Worm (Caenorhabditis elegans) whole organism, dauer: Measurements from ENCODE around the gene thn-6.
"Not testable (repeated sequence)": the region's sequence is repeated elsewhere in the genome, so short reads cannot be mapped to it uniquely, and the experiment has no call there.

ENCODE experiments used
- unc-62 ChIP-seq: sonication (generic microtip); optimal IDR thresholded peaks from 2 replicates; lab custom pipeline; 2017; ENCODE audit warnings: missing biosample characterization, missing genetic modification reagents, missing genetic modification characterization

thn-6 gene

DNA sequence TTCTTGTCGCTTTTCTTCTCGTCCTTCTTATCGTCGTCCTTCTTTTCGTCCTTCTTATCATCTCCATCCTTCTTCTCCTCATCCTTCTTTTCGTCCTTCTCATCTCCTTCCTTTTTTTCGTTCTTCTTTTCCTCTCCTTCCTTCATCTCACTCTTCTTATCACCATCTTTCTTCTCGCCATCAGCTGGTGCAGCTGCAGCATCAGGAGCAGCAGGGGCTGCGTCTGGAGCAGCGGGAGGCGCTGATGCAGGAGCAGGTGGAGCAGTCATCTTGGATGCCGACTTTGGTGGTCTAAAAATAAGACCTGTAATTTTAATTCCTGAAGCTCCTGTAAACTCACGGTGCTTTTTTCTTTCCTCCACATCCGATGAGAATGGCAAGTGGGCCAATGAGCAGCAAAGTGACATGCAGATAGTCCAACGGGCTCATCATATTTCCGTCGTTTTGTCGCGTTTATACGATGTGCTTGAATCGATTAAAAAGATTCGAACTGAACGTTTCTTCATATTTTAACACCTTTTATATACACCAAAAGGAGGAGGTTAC lies 3.4 kb upstream of the thn-6 start, which contains the start of gene cylc-1:
cylc-1 (minus strand) TSS at position 496 of the 546 bp plus-strand sequence.
- not testable (repeated sequence) for TF ChIP-seq unc-62 (GFP tag; lab: Kevin White, UChicago)

DNA sequence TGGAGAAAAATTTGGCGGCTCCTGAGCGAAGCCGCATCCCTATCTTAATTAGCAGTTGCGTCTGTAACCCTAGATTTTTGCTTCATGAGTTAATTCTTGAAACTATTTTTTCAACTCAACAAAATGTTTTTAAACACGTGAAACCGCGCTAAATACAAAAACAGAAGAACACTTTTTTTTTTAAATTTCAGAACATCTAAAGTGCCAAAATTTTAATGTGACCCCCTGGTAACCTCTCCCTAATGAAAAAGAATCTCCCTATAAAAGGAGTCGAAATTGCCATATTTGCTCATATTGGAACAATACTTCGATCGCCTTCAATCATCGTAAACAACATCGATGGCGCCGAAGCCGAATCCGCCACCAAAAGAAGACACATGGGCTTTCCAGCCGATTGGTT lies 2.2 kb upstream of the thn-6 start, which contains the start of gene nsph-4.1:
nsph-4.1 (plus strand) TSS at position 301 of the 400 bp plus-strand sequence.
- TF ChIP-seq unc-62 (GFP tag; lab: Kevin White, UChicago): not testable (repeated sequence)

DNA sequence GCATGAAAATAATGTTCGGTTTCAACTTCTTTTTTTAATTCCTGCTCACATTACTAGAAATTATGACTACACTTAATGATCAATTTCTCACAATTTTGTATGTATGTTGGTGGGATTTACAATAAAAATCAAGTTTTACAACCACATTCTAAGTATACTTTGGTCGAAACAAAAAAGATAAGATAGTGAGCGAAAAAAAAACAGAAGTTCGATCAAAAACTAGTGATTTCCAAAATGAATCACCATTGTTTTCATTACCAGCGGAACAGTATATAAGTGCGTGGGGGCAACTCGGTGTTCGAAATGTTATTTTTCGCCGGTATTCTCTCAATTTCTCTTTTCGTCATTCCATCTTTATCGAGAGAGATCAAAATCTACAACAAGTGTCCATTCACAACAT lies 1.8 kb downstream of the thn-6 start, which contains the start of gene thn-5:
thn-5 (plus strand) TSS at position 301 of the 400 bp plus-strand sequence.
- no peak for TF ChIP-seq unc-62 (GFP tag; lab: Kevin White, UChicago)

DNA sequence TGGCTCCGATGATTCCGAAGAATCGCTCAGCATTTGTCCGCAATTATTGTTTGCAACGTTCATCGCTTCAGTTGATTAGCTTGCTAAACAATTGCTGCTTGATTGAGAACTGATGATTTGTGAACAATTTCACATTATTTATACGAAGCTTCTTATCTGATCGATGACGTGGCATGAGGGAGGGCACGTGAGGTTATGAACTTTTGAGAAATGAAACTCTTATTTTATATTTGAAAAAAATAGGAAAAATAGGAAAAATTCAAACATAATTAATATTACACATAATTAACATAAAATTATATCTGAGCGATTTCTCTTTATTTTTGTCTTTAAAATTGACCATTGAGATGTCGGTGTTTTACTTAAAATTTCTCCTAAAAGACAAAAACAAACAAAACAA lies 26.0 kb downstream of the thn-6 start, which contains the start of gene F36H12.10:
F36H12.10 (minus strand) TSS at position 101 of the 400 bp plus-strand sequence.
- not testable (repeated sequence) for TF ChIP-seq unc-62 (GFP tag; lab: Kevin White, UChicago)

DNA sequence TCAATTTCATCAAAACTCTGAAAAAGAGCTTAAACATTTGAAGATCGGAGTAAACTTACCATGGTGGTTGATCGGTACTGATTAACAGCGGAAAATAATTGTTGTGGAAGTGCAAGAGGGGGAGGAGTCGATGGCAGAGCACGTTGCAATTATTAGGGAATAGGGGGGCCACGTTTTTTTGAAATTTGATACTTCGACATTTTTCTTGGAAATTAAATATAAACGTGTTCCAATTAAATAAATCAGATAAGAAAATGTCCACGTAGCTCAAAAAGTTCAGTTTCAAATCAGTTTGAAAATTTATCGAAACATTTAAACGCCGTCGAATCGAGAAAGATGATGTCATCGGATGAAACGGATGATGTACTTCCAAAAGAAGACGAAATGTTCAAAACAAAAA lies 28.0 kb downstream of the thn-6 start, which contains the start of gene F36H12.9:
F36H12.9 (plus strand) TSS at position 301 of the 400 bp plus-strand sequence.
- not testable (repeated sequence) for TF ChIP-seq unc-62 (GFP tag; lab: Kevin White, UChicago)

DNA sequence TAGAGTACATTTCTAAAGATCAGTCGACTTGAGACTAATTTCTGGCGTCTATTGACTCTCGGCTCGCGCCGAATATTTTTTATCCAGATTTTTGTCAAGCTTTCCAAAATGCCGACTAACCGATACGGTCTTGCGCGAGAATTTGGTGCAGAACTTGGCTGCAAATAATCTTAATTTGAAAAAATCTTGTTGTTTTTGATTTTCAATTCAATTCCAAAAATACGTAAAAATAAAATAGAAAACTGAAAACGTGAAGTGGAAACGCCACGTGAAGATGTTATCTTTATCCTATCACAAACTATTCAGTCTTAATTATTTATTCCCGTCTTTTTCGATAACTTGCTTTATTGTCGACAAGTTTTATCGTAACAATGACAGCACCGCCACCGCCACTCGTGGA lies 29.7 kb downstream of the thn-6 start, which contains the start of gene ttbk-2.1:
ttbk-2.1 (plus strand) TSS at position 301 of the 400 bp plus-strand sequence.
- TF ChIP-seq unc-62 (GFP tag; lab: Kevin White, UChicago): not testable (repeated sequence)

DNA sequence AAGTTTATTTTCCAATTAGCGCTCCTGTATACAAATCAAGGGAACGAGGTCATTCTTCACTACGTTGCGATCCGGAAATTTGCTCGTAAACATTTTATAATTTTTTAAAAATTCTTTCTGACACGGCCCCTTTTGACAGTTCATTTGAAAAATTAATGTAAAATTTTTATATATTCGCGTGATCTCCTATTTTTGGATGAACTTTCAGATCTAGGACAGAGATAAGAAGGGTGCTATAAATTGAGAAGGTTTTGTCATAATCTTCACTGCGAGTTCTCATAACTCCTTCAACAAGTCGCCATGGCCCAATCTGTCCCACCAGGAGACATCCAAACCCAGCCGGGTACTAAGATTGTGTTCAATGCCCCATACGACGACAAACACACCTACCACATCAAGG lies 31.6 kb downstream of the thn-6 start, which contains the start of gene msp-19:
msp-19 (plus strand) TSS at position 301 of the 400 bp plus-strand sequence.
- TF ChIP-seq unc-62 (GFP tag; lab: Kevin White, UChicago): not testable (repeated sequence)

DNA sequence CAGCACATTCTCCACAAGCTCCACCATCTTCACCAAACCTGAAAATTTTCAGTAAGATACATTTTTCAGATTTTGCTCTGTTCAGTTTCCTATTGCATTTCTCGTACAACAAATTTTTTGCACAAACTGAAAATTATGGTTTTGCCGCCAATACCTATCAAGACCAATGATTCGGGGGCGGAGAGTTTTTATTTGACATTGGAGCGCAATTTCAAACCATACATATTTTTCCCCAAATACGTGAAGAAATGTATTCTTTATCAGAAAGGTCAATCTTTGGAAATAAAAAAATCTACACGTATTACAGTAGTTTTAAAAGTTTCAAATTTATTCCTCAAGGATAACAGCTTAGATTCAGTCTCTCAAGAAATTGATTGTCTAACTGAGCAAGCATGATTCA lies 37.8 kb downstream of the thn-6 start, which contains the start of gene F36H12.5:
F36H12.5 (plus strand) TSS at position 301 of the 400 bp plus-strand sequence.
- no peak for TF ChIP-seq unc-62 (GFP tag; lab: Kevin White, UChicago)

DNA sequence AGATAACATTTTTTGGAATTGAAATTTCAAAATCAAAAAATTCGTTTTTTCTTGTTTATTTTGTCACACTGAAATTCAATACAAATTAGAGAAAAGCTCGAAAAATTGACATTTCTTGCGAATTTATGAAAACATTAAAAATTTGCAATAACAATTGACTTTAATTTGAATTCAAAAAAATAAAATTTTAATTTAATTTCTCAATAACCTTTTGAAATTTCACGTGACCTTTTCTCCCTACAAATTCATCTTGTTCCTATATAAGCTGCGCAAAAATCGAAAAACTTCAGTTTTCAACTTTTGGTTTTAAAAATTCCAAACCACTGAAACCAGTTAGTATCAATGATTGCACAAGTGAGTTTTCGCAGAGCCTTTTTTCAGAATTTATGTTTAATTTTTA lies 40.1 kb downstream of the thn-6 start, which contains the start of gene F36H12.4:
F36H12.4 (plus strand) TSS at position 301 of the 400 bp plus-strand sequence.
- no peak for TF ChIP-seq unc-62 (GFP tag; lab: Kevin White, UChicago)

DNA sequence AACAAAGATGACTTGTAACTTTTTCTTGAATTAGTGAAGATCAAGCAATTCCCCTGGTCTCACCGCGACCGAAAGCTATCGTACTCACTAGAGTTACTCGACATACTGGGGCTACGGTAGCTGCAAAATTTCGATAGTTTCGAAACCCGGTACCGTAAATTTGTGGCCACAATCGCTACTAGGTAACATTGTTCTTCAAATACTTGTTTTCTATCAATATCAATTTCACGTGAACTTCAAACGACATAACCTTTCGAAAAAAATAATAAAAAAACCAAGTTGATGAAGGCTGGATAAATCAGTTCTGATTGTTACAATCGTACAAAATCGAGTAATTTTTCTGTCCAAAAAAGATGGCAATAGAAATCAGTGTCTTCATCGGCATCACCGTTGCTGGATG lies 43.8 kb downstream of the thn-6 start, which contains the start of gene F36H12.3:
F36H12.3 (plus strand) TSS at position 301 of the 400 bp plus-strand sequence.
- TF ChIP-seq unc-62 (GFP tag; lab: Kevin White, UChicago): no peak

DNA sequence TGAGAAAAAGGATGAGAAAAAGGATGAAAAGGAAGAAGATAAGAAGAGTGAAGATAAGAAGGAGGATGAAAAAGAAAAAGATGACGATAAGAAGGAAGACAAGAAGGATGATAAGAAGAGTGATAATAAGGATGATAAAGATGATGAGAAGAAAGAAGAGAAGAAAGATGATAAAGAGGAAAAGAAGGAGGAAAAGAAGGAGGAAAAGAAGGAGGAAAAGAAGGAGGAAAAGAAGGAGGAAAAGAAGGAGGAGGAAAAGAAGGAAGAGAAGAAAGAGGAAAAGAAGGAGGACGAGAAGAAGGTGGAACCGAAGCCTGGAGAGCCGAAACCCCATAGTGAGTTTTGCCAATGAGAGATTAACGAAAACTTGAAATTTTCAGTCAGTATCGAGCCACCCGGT lies 44.7 kb downstream of the thn-6 start:
- no peak for TF ChIP-seq unc-62 (GFP tag; lab: Kevin White, UChicago)

DNA sequence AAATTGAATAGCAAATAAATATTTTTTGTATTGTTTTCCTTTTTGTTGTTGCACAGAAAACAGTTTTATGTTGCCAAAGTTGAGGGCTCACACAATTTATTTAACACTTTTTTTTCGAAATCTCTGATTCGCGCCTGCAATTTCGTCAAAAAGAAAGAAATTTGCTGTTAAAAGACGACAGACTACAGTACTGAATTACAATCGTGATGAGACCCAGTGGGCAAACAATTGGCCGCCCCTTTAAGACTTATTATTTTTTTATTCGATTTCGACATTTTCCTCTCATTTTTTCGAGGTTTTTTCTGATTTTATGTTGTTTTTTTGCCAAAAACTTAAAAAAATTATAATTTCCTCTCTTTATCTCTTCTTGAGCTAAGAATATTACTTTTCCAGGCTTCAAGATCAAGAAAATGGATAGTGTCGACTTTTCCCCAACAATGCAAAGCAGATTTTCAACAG lies 45.4 kb downstream of the thn-6 start, which contains the start of gene slfl-4:
slfl-4 (plus strand) TSS at position 409 of the 459 bp plus-strand sequence.
- TF ChIP-seq unc-62 (GFP tag; lab: Kevin White, UChicago): no peak

DNA sequence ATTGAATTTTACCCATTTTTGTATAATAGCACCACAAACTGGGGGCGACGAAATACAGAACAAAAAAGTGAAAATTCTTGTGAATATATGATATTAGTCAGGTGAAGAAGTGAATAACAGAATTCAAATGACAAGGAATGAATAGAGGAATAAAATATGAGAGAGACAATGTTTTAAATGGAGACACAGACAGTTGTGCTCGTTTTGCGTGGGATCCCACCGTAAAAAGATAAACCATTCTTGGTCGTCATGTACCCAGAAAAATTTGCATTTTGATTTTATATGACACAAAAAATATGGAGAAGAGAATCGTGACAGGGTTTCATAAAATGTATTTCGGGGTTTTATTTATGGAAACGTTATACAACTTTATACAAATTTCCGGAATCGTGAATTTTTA lies 49.0 kb downstream of the thn-6 start, which contains the start of gene F36H12.17:
F36H12.17 (minus strand) TSS at position 101 of the 400 bp plus-strand sequence.
- no peak for TF ChIP-seq unc-62 (GFP tag; lab: Kevin White, UChicago)
